Fruit fly (Drosophila melanogaster): Measurements from ENCODE around the gene CG32512.

CG32512 gene

DNA sequence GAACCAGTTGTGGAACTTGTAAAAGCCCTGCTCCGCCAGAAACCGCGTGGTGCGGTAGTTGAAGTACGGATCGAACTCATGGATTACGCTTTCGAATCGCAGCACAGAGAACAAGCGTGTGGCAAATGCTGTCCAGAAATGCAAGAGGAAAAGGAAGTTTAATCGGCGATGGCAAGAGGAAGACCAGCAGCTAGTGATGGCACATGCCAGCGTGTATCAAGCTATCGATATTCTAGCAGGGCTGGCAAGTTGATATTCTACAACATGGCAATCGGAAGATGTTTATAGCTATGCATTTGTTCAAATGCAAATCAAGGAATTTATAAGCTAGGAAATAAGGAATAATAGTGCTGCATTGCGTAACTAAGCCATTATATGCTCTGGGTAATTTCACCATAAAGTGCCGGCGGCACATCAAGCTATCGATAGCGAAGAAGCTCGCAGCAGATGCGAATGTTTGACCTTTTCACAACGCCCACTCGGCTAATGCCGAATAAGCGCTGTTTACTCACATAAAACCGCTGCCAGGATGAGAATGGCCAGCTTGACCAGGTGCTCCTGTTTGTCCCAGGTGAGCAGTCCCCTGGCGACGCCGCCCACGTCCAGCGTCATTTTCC lies 14.1 kb downstream of the CG32512 start (continued):
- TF ChIP-seq CG16813 (GFP tag; IDR thresholded peaks at IDR 0.05; ENCODE audit: partially characterized antibody) (peak; percentile 85), jing (GFP tag; optimal IDR thresholded peaks at IDR 0.05) (no peak), gt (GFP tag; IDR thresholded peaks at IDR 0.05) (no peak), row (GFP tag; IDR thresholded peaks at IDR 0.05) (peak; percentile 67), CG3726 (GFP tag; IDR thresholded peaks at IDR 0.05) (peak; percentile 47; the same call in 1 of the 3 replicates), dmrt99B (tag; optimal IDR thresholded peaks at IDR 0.05) (peak; percentile 64), Nf-YA (GFP tag; IDR thresholded peaks at IDR 0.05) (peak; percentile 47; the same call in 1 of the 2 replicates), CG34224 (GFP tag; IDR thresholded peaks at IDR 0.05; ENCODE audit: partially characterized antibody) (peak; percentile 63), CG7987 (GFP tag; optimal IDR thresholded peaks at IDR 0.05) (peak; percentile 94), Dll (GFP tag; IDR thresholded peaks at IDR 0.05; ENCODE audit: partially characterized antibody) (peak; percentile 77), kah (GFP tag; optimal IDR thresholded peaks at IDR 0.05) (peak; percentile 77), cas (GFP tag; IDR thresholded peaks at IDR 0.05) (peak; percentile 34; the same call in 1 of the 2 replicates), CG9797 (GFP tag; optimal IDR thresholded peaks at IDR 0.05) (peak; percentile 27), Max (GFP tag; optimal IDR thresholded peaks at IDR 0.05) (peak; percentile 72), Bgb (GFP tag; IDR thresholded peaks at IDR 0.05; ENCODE audit: partially characterized antibody) (peak; percentile 87), CG9817 (tag; optimal IDR thresholded peaks at IDR 0.05) (peak; percentile 69), CG6175 (GFP tag; IDR thresholded peaks at IDR 0.05) (peak; percentile 40; the same call in 1 of the 3 replicates), zen (tag; optimal IDR thresholded peaks at IDR 0.05) (peak; percentile 42), Doc3 (GFP tag; IDR thresholded peaks at IDR 0.05; ENCODE audit: partially characterized antibody) (peak; percentile 62), Sox100B (GFP tag; optimal IDR thresholded peaks at IDR 0.05) (peak; percentile 68), CG12236 (GFP tag; optimal IDR thresholded peaks at IDR 0.05) (peak; percentile 73), BEAF-32 (GFP tag; optimal IDR thresholded peaks at IDR 0.05) (peak; percentile 86), vfl (GFP tag; optimal IDR thresholded peaks at IDR 0.05) (peak; percentile 47), CG11247 (GFP tag; IDR thresholded peaks at IDR 0.05) (peak; percentile 70), B-H1 (GFP tag; IDR thresholded peaks at IDR 0.05) (peak; percentile 34; the same call in 1 of the 3 replicates), h (optimal IDR thresholded peaks at IDR 0.05) (no peak), sens-2 (GFP tag; IDR thresholded peaks at IDR 0.05) (peak; percentile 41; the same call in 1 of the 2 replicates), CG7839 (tag; optimal IDR thresholded peaks at IDR 0.05) (peak; percentile 70), Poxn (GFP tag; IDR thresholded peaks at IDR 0.05) (no peak), CG17385 (GFP tag; optimal IDR thresholded peaks at IDR 0.05) (peak; percentile 94), CG6791 (GFP tag; IDR thresholded peaks at IDR 0.05; ENCODE audit: partially characterized antibody) (peak; percentile 83), CG14965 (GFP tag; optimal IDR thresholded peaks at IDR 0.05; ENCODE audit: borderline replicate concordance) (peak; percentile 16), CG7372 (GFP tag; IDR thresholded peaks at IDR 0.05) (peak; percentile 52; the same call in 1 of the 2 replicates), aop (GFP tag; IDR thresholded peaks at IDR 0.05) (peak; percentile 33; the same call in 1 of the 2 replicates), Dip3 (GFP tag; optimal IDR thresholded peaks at IDR 0.05) (peak; percentile 58), caup (GFP tag; optimal IDR thresholded peaks at IDR 0.05; ENCODE audit: severe bottlenecking) (peak; percentile 93), tap (tag; optimal IDR thresholded peaks at IDR 0.05) (peak; percentile 55), Ptx1 (GFP tag; IDR thresholded peaks at IDR 0.05) (peak; percentile 63), CG13624 (GFP tag; optimal IDR thresholded peaks at IDR 0.05) (peak; percentile 71), CG11093 (GFP tag; IDR thresholded peaks at IDR 0.05) (no peak), Hr78 (GFP tag; optimal IDR thresholded peaks at IDR 0.05) (peak in 1 of 2 experiments; percentile 24), lola (GFP tag; optimal IDR thresholded peaks at IDR 0.05) (peak in 1 of 3 experiments; percentile 33), CG15269 (tag; optimal IDR thresholded peaks at IDR 0.05) (peak; percentile 71), slou (GFP tag; optimal IDR thresholded peaks at IDR 0.05) (peak; percentile 54), Hr51 (GFP tag; optimal IDR thresholded peaks at IDR 0.05) (peak; percentile 55 to 69), sob (GFP tag; IDR thresholded peaks at IDR 0.05) (peak; percentile 75), CG6813 (GFP tag; optimal IDR thresholded peaks at IDR 0.05) (peak; percentile 84), Ssrp (tag; optimal IDR thresholded peaks at IDR 0.05) (peak; percentile 1)

All from whole organism, embryonic.